Worm (Caenorhabditis elegans) whole organism, late embryonic: ENCODE data around the gene elpc-4.
A peak's percentile ranks its signal among the peaks of the same experiment; 100 is the strongest.

ENCODE experiments used
- C38D4.7 ChIP-seq: fragments of 200-800 bp; sonication (Bioruptor generic); optimal IDR thresholded peaks from 2 replicates; lab custom pipeline; 2018; ENCODE audit warnings: mild to moderate bottlenecking, missing genetic modification characterization, moderate library complexity, missing compliant biosample characterization
- F13H6.1 ChIP-seq: sonication (generic microtip); optimal IDR thresholded peaks from 2 replicates; lab custom pipeline; 2016; ENCODE audit warnings: missing genetic modification characterization, missing compliant biosample characterization
- K09A11.1 ChIP-seq: sonication (generic microtip); optimal IDR thresholded peaks from 2 replicates; lab custom pipeline; 2017; ENCODE audit warnings: antibody characterized with exemption, mild to moderate bottlenecking, missing genetic modification characterization, missing compliant biosample characterization; ENCODE audit not compliant: insufficient read depth
- T23F11.4 ChIP-seq: fragments of 200-800 bp; sonication (Bioruptor generic); optimal IDR thresholded peaks from 2 replicates; lab custom pipeline; 2018; ENCODE audit warnings: mild to moderate bottlenecking, missing genetic modification characterization, missing compliant biosample characterization
- Y22D7AL.16 ChIP-seq: sonication (generic microtip); optimal IDR thresholded peaks from 2 replicates; lab custom pipeline; 2016; ENCODE audit warnings: missing genetic modification characterization, missing compliant biosample characterization
- ceh-19 ChIP-seq: fragments of 200-800 bp; sonication (Bioruptor generic); optimal IDR thresholded peaks from 2 replicates; lab custom pipeline; 2018; ENCODE audit warnings: mild to moderate bottlenecking, missing genetic modification characterization, missing compliant biosample characterization
- ceh-2 ChIP-seq: sonication (generic microtip); optimal IDR thresholded peaks from 2 replicates; lab custom pipeline; 2016; ENCODE audit warnings: missing genotype, missing genetic modification characterization, missing compliant biosample characterization
- ceh-22 ChIP-seq: sonication (generic microtip); optimal IDR thresholded peaks from 2 replicates; lab custom pipeline; 2017; ENCODE audit warnings: missing biosample characterization, missing genetic modification characterization
- ceh-31 ChIP-seq: sonication (generic microtip); optimal IDR thresholded peaks from 2 replicates; lab custom pipeline; 2016; ENCODE audit warnings: missing genetic modification characterization, missing compliant biosample characterization
- ceh-34 ChIP-seq: sonication (generic microtip); optimal IDR thresholded peaks from 2 replicates; lab custom pipeline; 2016; ENCODE audit warnings: mild to moderate bottlenecking, missing genetic modification characterization, missing compliant biosample characterization
- ceh-48 ChIP-seq: sonication (generic microtip); optimal IDR thresholded peaks from 2 replicates; lab custom pipeline; 2016; ENCODE audit warnings: missing genetic modification characterization, inconsistent platforms, missing compliant biosample characterization
- ceh-9 ChIP-seq: sonication (generic microtip); optimal IDR thresholded peaks from 2 replicates; lab custom pipeline; 2016; ENCODE audit warnings: mild to moderate bottlenecking, missing genetic modification characterization, inconsistent platforms, missing compliant biosample characterization
- dmd-4 ChIP-seq: sonication (generic microtip); optimal IDR thresholded peaks from 2 replicates; lab custom pipeline; 2016; ENCODE audit warnings: borderline replicate concordance, missing genetic modification characterization, missing compliant biosample characterization
- dve-1 ChIP-seq: sonication (generic microtip); optimal IDR thresholded peaks from 2 replicates; lab custom pipeline; 2017; ENCODE audit warnings: antibody characterized with exemption, mild to moderate bottlenecking, missing genetic modification characterization, missing compliant biosample characterization
- elt-2 ChIP-seq: sonication (generic microtip); optimal IDR thresholded peaks from 2 replicates; lab custom pipeline; 2016; ENCODE audit warnings: missing genetic modification reagents, missing genetic modification characterization, missing compliant biosample characterization
- elt-4 ChIP-seq: sonication (generic microtip); optimal IDR thresholded peaks from 2 replicates; lab custom pipeline; 2016; ENCODE audit warnings: missing genetic modification characterization, missing compliant biosample characterization
- fax-1 ChIP-seq: sonication (generic microtip); optimal IDR thresholded peaks from 2 replicates; lab custom pipeline; 2016; ENCODE audit warnings: missing genotype, missing genetic modification characterization, missing compliant biosample characterization
- fkh-6 ChIP-seq: sonication (generic microtip); optimal IDR thresholded peaks from 2 replicates; lab custom pipeline; 2016; ENCODE audit warnings: missing genetic modification characterization, missing compliant biosample characterization
- hlh-8 ChIP-seq: sonication (generic microtip); optimal IDR thresholded peaks from 2 replicates; lab custom pipeline; 2016; ENCODE audit warnings: missing genotype, missing genetic modification characterization, missing compliant biosample characterization
- lim-6 ChIP-seq: sonication (generic microtip); optimal IDR thresholded peaks from 2 replicates; lab custom pipeline; 2016; ENCODE audit warnings: missing genetic modification characterization, missing compliant biosample characterization
- madf-2 ChIP-seq: sonication (generic microtip); optimal IDR thresholded peaks from 2 replicates; lab custom pipeline; 2017; ENCODE audit warnings: missing genetic modification characterization, missing compliant biosample characterization
- mec-3 ChIP-seq: sonication (generic microtip); optimal IDR thresholded peaks from 2 replicates; lab custom pipeline; 2016; ENCODE audit warnings: borderline replicate concordance, missing genetic modification characterization, missing compliant biosample characterization
- nfya-1 ChIP-seq: sonication (generic microtip); optimal IDR thresholded peaks from 2 replicates; lab custom pipeline; 2017; ENCODE audit warnings: missing genetic modification characterization, mild to moderate bottlenecking, missing compliant biosample characterization, antibody characterized with exemption, moderate library complexity
- nhr-11 ChIP-seq: fragments of 150-350 bp; optimal IDR thresholded peaks from 2 replicates; lab custom pipeline; 2014; ENCODE audit warnings: missing biosample characterization, missing genetic modification characterization
- nhr-232 ChIP-seq: sonication (generic microtip); optimal IDR thresholded peaks from 2 replicates; lab custom pipeline; 2016; ENCODE audit warnings: missing genetic modification characterization, missing compliant biosample characterization
- npax-4 ChIP-seq: sonication (generic microtip); optimal IDR thresholded peaks from 2 replicates; lab custom pipeline; 2016; ENCODE audit warnings: missing genetic modification characterization, missing compliant biosample characterization
- pha-2 ChIP-seq: sonication (generic microtip); optimal IDR thresholded peaks from 2 replicates; lab custom pipeline; 2017; ENCODE audit warnings: mild to moderate bottlenecking, missing genetic modification characterization, missing compliant biosample characterization
- pqm-1 ChIP-seq: sonication (generic microtip); optimal IDR thresholded peaks from 2 replicates; lab custom pipeline; 2016; ENCODE audit warnings: missing genetic modification characterization, missing compliant biosample characterization
- pros-1 ChIP-seq: fragments of 150-350 bp; optimal IDR thresholded peaks from 2 replicates; lab custom pipeline; 2014; ENCODE audit warnings: missing biosample characterization, missing genetic modification reagents, missing genetic modification characterization
- ref-2 ChIP-seq: sonication (generic microtip); optimal IDR thresholded peaks from 2 replicates; lab custom pipeline; 2016; ENCODE audit warnings: missing genetic modification characterization, missing compliant biosample characterization
- rnt-1 ChIP-seq: sonication (generic microtip); optimal IDR thresholded peaks from 2 replicates; lab custom pipeline; 2016; ENCODE audit warnings: missing genetic modification characterization, missing compliant biosample characterization
- sdc-2 ChIP-seq: sonication (generic microtip); optimal IDR thresholded peaks from 2 replicates; lab custom pipeline; 2016; ENCODE audit warnings: missing genotype, missing genetic modification characterization, missing compliant biosample characterization
- sox-4 ChIP-seq: sonication (generic microtip); optimal IDR thresholded peaks from 2 replicates; lab custom pipeline; 2017; ENCODE audit warnings: mild to moderate bottlenecking, missing genetic modification characterization, inconsistent platforms, missing compliant biosample characterization
- syd-9 ChIP-seq: sonication (generic microtip); optimal IDR thresholded peaks from 2 replicates; lab custom pipeline; 2016; ENCODE audit warnings: mild to moderate bottlenecking, missing genetic modification characterization, moderate library complexity, missing compliant biosample characterization
- ttx-3 ChIP-seq: sonication (generic microtip); optimal IDR thresholded peaks from 2 replicates; lab custom pipeline; 2016; ENCODE audit warnings: missing genetic modification reagents, missing genetic modification characterization, missing compliant biosample characterization
- unc-3 ChIP-seq, 2 experiments: fragments of 200-800 bp in 1 of 2; sonication (Bioruptor generic) in 1 of 2; sonication (generic microtip) in 1 of 2; conservative IDR thresholded peaks in 1 of 2; optimal IDR thresholded peaks in 1 of 2; 2 replicates each; pipeline versions ENCODE4 v1.3.6 to Lab custom; 2016 to 2022; ENCODE audit warnings: missing compliant biosample characterization in 2 of 2, missing genetic modification characterization in 2 of 2, missing genetic modification reagents in 1 of 2
- unc-42 ChIP-seq: sonication (generic microtip); optimal IDR thresholded peaks from 2 replicates; lab custom pipeline; 2016; ENCODE audit warnings: missing genotype, missing genetic modification characterization, missing compliant biosample characterization
- unc-55 ChIP-seq: sonication (generic microtip); optimal IDR thresholded peaks from 2 replicates; lab custom pipeline; 2017; ENCODE audit warnings: missing biosample characterization, missing genetic modification reagents, missing genetic modification characterization
- unc-86 ChIP-seq: sonication (generic microtip); optimal IDR thresholded peaks from 2 replicates; lab custom pipeline; 2016; ENCODE audit warnings: missing genetic modification characterization, missing compliant biosample characterization
- ztf-16 ChIP-seq: sonication (generic microtip); optimal IDR thresholded peaks from 2 replicates; lab custom pipeline; 2017; ENCODE audit warnings: missing genetic modification characterization, missing compliant biosample characterization

elpc-4 gene

DNA sequence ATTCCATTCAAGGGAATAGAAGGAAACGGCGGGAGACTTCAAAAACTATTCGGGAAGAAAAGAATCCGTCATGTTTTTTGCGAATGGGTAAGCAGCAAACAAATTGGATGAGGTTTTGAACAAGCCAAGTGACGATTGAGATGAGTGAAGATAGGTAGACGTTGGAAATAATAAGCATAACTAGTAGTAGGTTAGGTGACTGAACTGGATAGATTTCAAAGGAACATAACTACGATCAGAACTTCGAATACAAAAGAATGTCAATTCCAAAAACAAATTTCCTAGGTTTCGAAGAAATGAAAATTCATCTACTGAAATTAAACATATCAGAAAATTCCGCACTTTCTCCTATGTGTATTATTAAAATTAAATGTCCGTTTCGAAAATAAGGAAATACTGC lies 9.2 kb upstream of the elpc-4 start:
- TF ChIP-seq ceh-19 (GFP tag; lab: Kevin White, UChicago) (no peak), dmd-4 (no peak), mec-3 (no peak), sox-4 (tag; lab: Kevin White, UChicago) (no peak), lim-6 (tag; lab: Kevin White, UChicago) (no peak), ceh-48 (tag; lab: Kevin White, UChicago) (no peak), sdc-2 (no peak), ceh-2 (no peak), F13H6.1 (no peak), unc-3 (GFP tag; conservative IDR thresholded peaks at IDR 0.05; lab: Robert Waterston, UW) (no peak), unc-3 (tag; optimal IDR thresholded peaks at IDR 0.05; lab: Kevin White, UChicago) (no peak), npax-4 (no peak)

DNA sequence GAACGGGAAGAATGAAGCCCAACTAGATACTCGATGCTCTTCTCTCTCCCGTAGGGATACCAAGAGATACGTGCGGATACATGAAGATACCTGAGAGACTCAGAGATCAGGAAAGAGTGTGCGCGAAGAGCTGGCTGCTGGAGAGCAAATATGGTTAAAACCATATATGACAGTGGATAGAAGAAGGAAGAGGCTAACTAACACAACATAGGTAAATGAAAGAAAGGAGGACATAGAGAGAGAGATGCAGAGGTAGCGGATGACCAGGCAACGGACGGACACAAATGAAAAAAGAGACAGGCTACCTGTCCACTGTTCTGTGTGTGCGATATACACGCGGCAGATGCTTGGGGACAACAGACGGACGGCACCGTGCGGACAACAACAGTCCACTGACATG lies 8.7 kb upstream of the elpc-4 start:
- no peak for TF ChIP-seq C38D4.7 (GFP tag; lab: Kevin White, UChicago)
- TF ChIP-seq ceh-31 (tag; lab: Kevin White, UChicago): peak; percentile 23
- TF ChIP-seq fkh-6 (tag; lab: Kevin White, UChicago): no peak
- no peak for TF ChIP-seq ceh-22 (tag; lab: Kevin White, UChicago)
- no peak for TF ChIP-seq ztf-16 (tag; lab: Kevin White, UChicago)
- TF ChIP-seq hlh-8 (tag; lab: Kevin White, UChicago): no peak
- TF ChIP-seq pros-1 (tag; lab: Kevin White, UChicago): no peak
- peak; percentile 62 for TF ChIP-seq ceh-34 (tag; lab: Kevin White, UChicago)
- peak; percentile 20 for TF ChIP-seq nfya-1 (tag; lab: Kevin White, UChicago)
- no peak for TF ChIP-seq rnt-1 (tag; lab: Kevin White, UChicago)
- no peak for TF ChIP-seq nhr-11 (tag; lab: Kevin White, UChicago)
- TF ChIP-seq fax-1: no peak
- no peak for TF ChIP-seq K09A11.1
- no peak for TF ChIP-seq dve-1
- no peak for TF ChIP-seq ceh-9 (tag; lab: Kevin White, UChicago)
- TF ChIP-seq elt-4 (tag; lab: Kevin White, UChicago): no peak
- no peak for TF ChIP-seq elt-2 (tag; lab: Kevin White, UChicago)
- no peak for TF ChIP-seq ceh-19 (GFP tag; lab: Kevin White, UChicago)
- TF ChIP-seq F13H6.1: no peak

DNA sequence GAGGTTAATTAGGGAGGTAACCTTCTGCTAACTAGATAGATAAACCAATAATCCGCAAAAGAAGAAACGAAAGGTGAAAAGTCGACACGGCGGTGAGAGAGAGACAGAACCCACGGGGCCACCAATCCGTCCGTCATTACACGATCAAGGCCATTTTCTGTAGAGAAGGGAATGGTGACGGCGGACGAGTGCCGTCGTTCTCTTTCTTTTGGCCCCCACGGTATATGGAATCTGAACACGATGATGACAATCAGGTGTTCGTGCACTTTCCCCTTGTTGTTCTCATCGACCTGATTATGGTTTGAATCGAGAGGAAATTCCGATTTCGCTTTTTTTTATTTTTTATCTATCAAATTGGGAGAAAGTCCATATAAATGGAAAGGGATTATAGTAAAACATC lies 7.4 kb upstream of the elpc-4 start:
- no peak for TF ChIP-seq nhr-11 (tag; lab: Kevin White, UChicago)
- no peak for TF ChIP-seq sdc-2
- no peak for TF ChIP-seq nhr-232 (tag; lab: Kevin White, UChicago)
- no peak for TF ChIP-seq dmd-4
- no peak for TF ChIP-seq elt-2 (tag; lab: Kevin White, UChicago)
- no peak for TF ChIP-seq syd-9
- no peak for TF ChIP-seq pha-2 (tag; lab: Kevin White, UChicago)
- no peak for TF ChIP-seq unc-42 (tag; lab: Kevin White, UChicago)
- no peak for TF ChIP-seq unc-86 (tag; lab: Kevin White, UChicago)
- TF ChIP-seq, all 69 proteins: peak for 0

DNA sequence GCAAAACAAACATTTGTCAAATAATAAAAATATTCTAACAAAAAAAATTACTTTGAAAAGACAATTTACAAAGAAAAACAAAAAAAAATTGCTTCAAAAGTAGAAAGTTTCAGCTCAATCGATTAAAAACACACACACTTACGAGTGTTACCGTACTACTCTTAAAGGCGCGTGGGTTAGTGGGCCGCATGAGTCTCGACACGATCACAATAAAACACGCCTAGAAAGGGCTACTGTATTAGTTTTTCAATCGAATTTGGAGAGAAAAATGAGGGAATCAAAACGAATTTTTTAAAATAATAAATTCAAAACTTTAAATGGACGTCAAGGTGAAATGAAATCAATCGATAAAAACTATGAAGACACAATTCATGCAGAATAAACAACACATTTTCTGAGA lies 6.3 kb upstream of the elpc-4 start:
- TF ChIP-seq T23F11.4 (no peak), dmd-4 (no peak), elt-2 (tag; lab: Kevin White, UChicago) (no peak), ttx-3 (no peak), pqm-1 (tag; lab: Kevin White, UChicago) (no peak), unc-55 (no peak), Y22D7AL.16 (tag; lab: Kevin White, UChicago) (no peak), ceh-9 (tag; lab: Kevin White, UChicago) (no peak), madf-2 (tag; lab: Kevin White, UChicago) (no peak), ref-2 (tag; lab: Kevin White, UChicago) (no peak), nfya-1 (tag; lab: Kevin White, UChicago) (no peak), syd-9 (no peak)
